Worm (Caenorhabditis elegans): ENCODE results near the gene T28H11.8.

- no peak for TF ChIP-seq F13C5.2 (tag; optimal IDR thresholded peaks at IDR 0.05)
- TF ChIP-seq tbx-37 (GFP tag; conservative IDR thresholded peaks at IDR 0.05), result peak; percentile 49; the same call in 1 of the 2 replicates
- TF ChIP-seq B0310.2 (tag; optimal IDR thresholded peaks at IDR 0.05), result peak; percentile 18
- no peak for TF ChIP-seq tra-4 (tag; optimal IDR thresholded peaks at IDR 0.05)
- no peak for TF ChIP-seq ama-1 (optimal IDR thresholded peaks at IDR 0.05)
- TF ChIP-seq flt-1 (GFP tag; IDR thresholded peaks at IDR 0.05), result peak; percentile 82
- TF ChIP-seq ets-7 (tag; optimal IDR thresholded peaks at IDR 0.05), result no peak
- peak; percentile 59 for TF ChIP-seq tbx-11 (GFP tag; IDR thresholded peaks at IDR 0.05)
These were observed 18.3 kb upstream of the T28H11.8 start for ce11 chrIV:5038744-5039143.
